Worm (Caenorhabditis elegans) whole organism, L4/young adult: Measurements from ENCODE around the gene srd-8.

ENCODE experiments used
- W03F9.2 ChIP-seq: fragments of 150-350 bp; optimal IDR thresholded peaks from 2 replicates; lab custom pipeline; 2014; ENCODE audit warnings: missing biosample characterization, missing genetic modification characterization
- dao-5 ChIP-seq: sonication (generic microtip); optimal IDR thresholded peaks from 2 replicates; lab custom pipeline; 2016; ENCODE audit warnings: missing genotype, missing genetic modification characterization, moderate library complexity, missing compliant biosample characterization
- him-1 ChIP-seq: sonication (generic microtip); optimal IDR thresholded peaks from 2 replicates; lab custom pipeline; 2016; ENCODE audit warnings: missing genotype, missing genetic modification reagents, missing genetic modification characterization, missing compliant biosample characterization

srd-8 gene

ce11 chrIV:5635551-5635950 lies 9.9 kb downstream of the srd-8 start, which contains the start of gene srd-13:
srd-13 (minus strand) TSS chrIV:5635651.
- TF ChIP-seq dao-5 (tag; lab: Kevin White, UChicago) (no peak), W03F9.2 (tag; lab: Kevin White, UChicago) (no peak), him-1 (tag; lab: Kevin White, UChicago) (no peak)

- TF ChIP-seq dao-5 (tag; lab: Kevin White, UChicago) (no peak), him-1 (tag; lab: Kevin White, UChicago) (no peak), W03F9.2 (tag; lab: Kevin White, UChicago) (no peak)
These were observed 12.9 kb downstream of the srd-8 start for ce11 chrIV:5632536-5632935.

- TF ChIP-seq W03F9.2 (tag; lab: Kevin White, UChicago) (no peak), him-1 (tag; lab: Kevin White, UChicago) (no peak), dao-5 (tag; lab: Kevin White, UChicago) (no peak)
These were observed 13.8 kb downstream of the srd-8 start, which contains the start of gene ttbk-8.2 for ce11 chrIV:5631628-5632027. ttbk-8.2 (plus strand) TSS chrIV:5631928.

- TF ChIP-seq W03F9.2 (tag; lab: Kevin White, UChicago) = no peak
- no peak for TF ChIP-seq him-1 (tag; lab: Kevin White, UChicago)
- no peak for TF ChIP-seq dao-5 (tag; lab: Kevin White, UChicago)
These were observed 15.3 kb downstream of the srd-8 start, which contains the start of gene srd-12 for ce11 chrIV:5630156-5630555. srd-12 (minus strand) TSS chrIV:5630256.

ce11 chrIV:5627056-5627455 lies 18.4 kb downstream of the srd-8 start, which contains the start of gene srsx-14:
srsx-14 (minus strand) TSS chrIV:5627156.
- TF ChIP-seq him-1 (tag; lab: Kevin White, UChicago) = no peak
- TF ChIP-seq dao-5 (tag; lab: Kevin White, UChicago) = no peak
- no peak for TF ChIP-seq W03F9.2 (tag; lab: Kevin White, UChicago)

- TF ChIP-seq W03F9.2 (tag; lab: Kevin White, UChicago) (no peak), him-1 (tag; lab: Kevin White, UChicago) (no peak), dao-5 (tag; lab: Kevin White, UChicago) (no peak)
These were observed 21.7 kb downstream of the srd-8 start, which contains the start of gene srsx-15 for ce11 chrIV:5623718-5624117. srsx-15 (minus strand) TSS chrIV:5623818.

- TF ChIP-seq him-1 (tag; lab: Kevin White, UChicago) (no peak), W03F9.2 (tag; lab: Kevin White, UChicago) (no peak), dao-5 (tag; lab: Kevin White, UChicago) (no peak)
These were observed 25.8 kb downstream of the srd-8 start, which contains the start of gene srsx-16 for ce11 chrIV:5619643-5620042. srsx-16 (minus strand) TSS chrIV:5619743.

- TF ChIP-seq W03F9.2 (tag; lab: Kevin White, UChicago) (no peak), dao-5 (tag; lab: Kevin White, UChicago) (no peak), him-1 (tag; lab: Kevin White, UChicago) (no peak)
These were observed 30.8 kb downstream of the srd-8 start, which contains the start of gene C39H7.4 for ce11 chrIV:5614558-5615026. C39H7.4 (minus strand) TSS chrIV:5614608.

- TF ChIP-seq him-1 (tag; lab: Kevin White, UChicago) (peak; percentile 95), W03F9.2 (tag; lab: Kevin White, UChicago) (peak; percentile 42), dao-5 (tag; lab: Kevin White, UChicago) (no peak)
These were observed 38.1 kb downstream of the srd-8 start for ce11 chrIV:5607343-5607742.

- no peak for TF ChIP-seq dao-5 (tag; lab: Kevin White, UChicago)
- TF ChIP-seq him-1 (tag; lab: Kevin White, UChicago) = no peak
- TF ChIP-seq W03F9.2 (tag; lab: Kevin White, UChicago) = no peak
These were observed 40.2 kb downstream of the srd-8 start for ce11 chrIV:5605225-5605624.

- TF ChIP-seq dao-5 (tag; lab: Kevin White, UChicago) = no peak
- TF ChIP-seq W03F9.2 (tag; lab: Kevin White, UChicago) = no peak
- TF ChIP-seq him-1 (tag; lab: Kevin White, UChicago) = no peak
These were observed 40.9 kb downstream of the srd-8 start for ce11 chrIV:5604465-5604864.

- TF ChIP-seq dao-5 (tag; lab: Kevin White, UChicago) = no peak
These were observed 42.1 kb downstream of the srd-8 start for ce11 chrIV:5603321-5603720.

- TF ChIP-seq W03F9.2 (tag; lab: Kevin White, UChicago) = no peak
These were observed 43.0 kb downstream of the srd-8 start for ce11 chrIV:5602415-5602814.

- no peak for TF ChIP-seq dao-5 (tag; lab: Kevin White, UChicago)
- TF ChIP-seq him-1 (tag; lab: Kevin White, UChicago) = no peak
These were observed 45.1 kb downstream of the srd-8 start for ce11 chrIV:5600316-5600715.
